Fruit fly (Drosophila melanogaster): ENCODE measurements around the gene MED7.

MED7 gene

dm6 chr3R:10784058-10784499, 23.2 kb upstream of the MED7 start, which contains the start of the genes mRpL37 and Rbp1 (continued):
- TF ChIP-seq CG6175 (GFP tag; IDR thresholded peaks at IDR 0.05) = no peak
- TF ChIP-seq dmrt99B (tag; optimal IDR thresholded peaks at IDR 0.05) = no peak
- no peak for TF ChIP-seq CG11696 (GFP tag; IDR thresholded peaks at IDR 0.05)
- TF ChIP-seq CG2889 (GFP tag; IDR thresholded peaks at IDR 0.05) = no peak
- TF ChIP-seq Six4 (GFP tag; optimal IDR thresholded peaks at IDR 0.05) = peak; percentile 31
- TF ChIP-seq CG18599 (GFP tag; optimal IDR thresholded peaks at IDR 0.05) = peak; percentile 56
- TF ChIP-seq vnd (GFP tag; IDR thresholded peaks at IDR 0.05; ENCODE audit: partially characterized antibody) = peak; percentile 88
- peak; percentile 80 for TF ChIP-seq croc (GFP tag; conservative IDR thresholded peaks at IDR 0.05)
- peak; percentile 58 for TF ChIP-seq CG9437 (GFP tag; optimal IDR thresholded peaks at IDR 0.05)
- TF ChIP-seq ewg (GFP tag; optimal IDR thresholded peaks at IDR 0.05) = peak; percentile 18
- TF ChIP-seq kni (GFP tag; optimal IDR thresholded peaks at IDR 0.05) = no peak
- TF ChIP-seq CG4730 (GFP tag; IDR thresholded peaks at IDR 0.05) = peak; percentile 69
- TF ChIP-seq sug (tag; optimal IDR thresholded peaks at IDR 0.05) = peak; percentile 88
- no peak for TF ChIP-seq wek (GFP tag; optimal IDR thresholded peaks at IDR 0.05)
- no peak for TF ChIP-seq CG2199 (GFP tag; IDR thresholded peaks at IDR 0.05)
- TF ChIP-seq CG10274 (GFP tag; optimal IDR thresholded peaks at IDR 0.05) = no peak
- TF ChIP-seq CG4617 (GFP tag; optimal IDR thresholded peaks at IDR 0.05; ENCODE audit: borderline replicate concordance) = peak; percentile 84
- TF ChIP-seq Jarid2 (GFP tag; optimal IDR thresholded peaks at IDR 0.05) = no peak
- peak; percentile 13 for TF ChIP-seq hkb (optimal IDR thresholded peaks at IDR 0.05)
- TF ChIP-seq hkb (GFP tag; IDR thresholded peaks at IDR 0.05) = no peak
- TF ChIP-seq CG32772 (GFP tag; IDR thresholded peaks at IDR 0.05) = peak; percentile 64; the same call in 1 of the 2 replicates
- peak; percentile 71 for TF ChIP-seq CG8290 (GFP tag; optimal IDR thresholded peaks at IDR 0.05)
- no peak for TF ChIP-seq CG8290 (tag; optimal IDR thresholded peaks at IDR 0.05)
- peak; percentile 53 for TF ChIP-seq CG15514 (GFP tag; optimal IDR thresholded peaks at IDR 0.05)
- no peak for TF ChIP-seq gro (GFP tag; optimal IDR thresholded peaks at IDR 0.05)
- no peak for TF ChIP-seq Drgx (GFP tag; IDR thresholded peaks at IDR 0.05)
- peak; percentile 92 for TF ChIP-seq nmo (GFP tag; optimal IDR thresholded peaks at IDR 0.05)
- TF ChIP-seq tna (GFP tag; IDR thresholded peaks at IDR 0.05; ENCODE audit: partially characterized antibody) = peak; percentile 31; the same call in 1 of the 2 replicates
- TF ChIP-seq CG14441 (GFP tag; IDR thresholded peaks at IDR 0.05) = peak; percentile 56; the same call in 1 of the 2 replicates
- no peak for TF ChIP-seq Hmr (GFP tag; optimal IDR thresholded peaks at IDR 0.05)
- peak; percentile 30; the same call in 1 of the 3 replicates for TF ChIP-seq CG11695 (GFP tag; IDR thresholded peaks at IDR 0.05)
- peak; percentile 43; the same call in 1 of the 2 replicates for TF ChIP-seq dan (GFP tag; IDR thresholded peaks at IDR 0.05)
- no peak for TF ChIP-seq D19B (GFP tag; optimal IDR thresholded peaks at IDR 0.05)
- peak; percentile 31; the same call in 1 of the 2 replicates for TF ChIP-seq Adf1 (GFP tag; IDR thresholded peaks at IDR 0.05)
- peak; percentile 97 for TF ChIP-seq Ets65A (GFP tag)
- TF ChIP-seq CG8924 (tag; optimal IDR thresholded peaks at IDR 0.05) = peak; percentile 84
- peak; percentile 47 for TF ChIP-seq CG13296 (GFP tag; optimal IDR thresholded peaks at IDR 0.05)
- no peak for TF ChIP-seq CTCF (GFP tag; optimal IDR thresholded peaks at IDR 0.05)
- peak; percentile 83 for TF ChIP-seq Chrac-16 (GFP tag; optimal IDR thresholded peaks at IDR 0.05)
- TF ChIP-seq caup (GFP tag; optimal IDR thresholded peaks at IDR 0.05; ENCODE audit: severe bottlenecking) = peak; percentile 44
- TF ChIP-seq D (optimal IDR thresholded peaks at IDR 0.05) = no peak
- peak; percentile 62 for TF ChIP-seq D (GFP tag; optimal IDR thresholded peaks at IDR 0.05)
- no peak for TF ChIP-seq sqz (GFP tag; optimal IDR thresholded peaks at IDR 0.05)
- TF ChIP-seq Ptx1 (GFP tag; IDR thresholded peaks at IDR 0.05) = peak; percentile 91
- TF ChIP-seq ind (GFP tag; optimal IDR thresholded peaks at IDR 0.05) = peak; percentile 84
- TF ChIP-seq CG13775 (GFP tag; optimal IDR thresholded peaks at IDR 0.05) = peak; percentile 82
- TF ChIP-seq dpn (GFP tag; optimal IDR thresholded peaks at IDR 0.05) = peak; percentile 48 to 82
- no peak for TF ChIP-seq Asciz (GFP tag; optimal IDR thresholded peaks at IDR 0.05)
- TF ChIP-seq wdn (GFP tag; IDR thresholded peaks at IDR 0.05) = no peak
- TF ChIP-seq GATAe (GFP tag; conservative IDR thresholded peaks at IDR 0.05) = no peak
- no peak for TF ChIP-seq CG8359 (GFP tag; optimal IDR thresholded peaks at IDR 0.05; ENCODE audit: borderline replicate concordance)
- TF ChIP-seq ems (GFP tag; optimal IDR thresholded peaks at IDR 0.05) = peak; percentile 88

All from whole organism, embryonic.